Fruit fly (Drosophila melanogaster) whole organism, embryonic: Measurements from ENCODE around the gene Wdr33.

Source experiments
- CG10565 ChIP-seq: fragments of 200-800 bp; sonication (Bioruptor generic); optimal IDR thresholded peaks from 3 replicates; lab custom pipeline; 2016; ENCODE audit warnings: missing biosample characterization, mild to moderate bottlenecking, missing genetic modification characterization
- CG13287 ChIP-seq: fragments of 200-800 bp; sonication (Bioruptor generic); IDR thresholded peaks from 2 replicates; pipeline ENCODE4 v1.3.6; 2022; ENCODE audit warnings: missing biosample characterization, missing genetic modification characterization; ENCODE audit not compliant: partially characterized antibody
- CG13424 ChIP-seq: fragments of 200-800 bp; sonication (Bioruptor generic); optimal IDR thresholded peaks from 2 replicates; lab custom pipeline; 2019; ENCODE audit warnings: missing biosample characterization, mild to moderate bottlenecking, missing genetic modification characterization, moderate library complexity
- CG13624 ChIP-seq: fragments of 200-800 bp; sonication (Bioruptor generic); optimal IDR thresholded peaks from 2 replicates; lab custom pipeline; 2016; ENCODE audit warnings: missing biosample characterization, missing genetic modification characterization
- CG14441 ChIP-seq: fragments of 200-800 bp; sonication (Bioruptor generic); IDR thresholded peaks from 2 replicates; pipeline ENCODE4 v1.3.6; 2022; ENCODE audit warnings: missing biosample characterization, missing genetic modification characterization
- CG14965 ChIP-seq: fragments of 200-800 bp; sonication (Bioruptor generic); optimal IDR thresholded peaks from 2 replicates; lab custom pipeline; 2016; ENCODE audit warnings: missing biosample characterization, missing genetic modification characterization, borderline replicate concordance
- CG15479 ChIP-seq: fragments of 200-800 bp; sonication (Bioruptor generic); optimal IDR thresholded peaks from 3 replicates; lab custom pipeline; 2019; ENCODE audit warnings: missing biosample characterization, mild to moderate bottlenecking, missing genetic modification characterization, moderate library complexity
- CG30431 ChIP-seq: fragments of 200-800 bp; sonication (Bioruptor generic); optimal IDR thresholded peaks from 2 replicates; lab custom pipeline; 2017; ENCODE audit warnings: missing biosample characterization, missing genetic modification characterization
- CG31388 ChIP-seq: fragments of 200-800 bp; sonication (Bioruptor generic); optimal IDR thresholded peaks from 2 replicates; lab custom pipeline; 2016; ENCODE audit warnings: missing biosample characterization, missing genetic modification characterization
- CG42726 ChIP-seq: fragments of 200-800 bp; sonication (Bioruptor generic); IDR thresholded peaks from 2 replicates; pipeline ENCODE4 v1.3.6; 2022; ENCODE audit warnings: missing biosample characterization, missing genetic modification characterization; ENCODE audit not compliant: partially characterized antibody
- CG6272 ChIP-seq: fragments of 200-800 bp; sonication (Bioruptor generic); IDR thresholded peaks from 2 replicates; pipeline ENCODE4 v1.3.6; 2022; ENCODE audit warnings: missing biosample characterization, missing genetic modification characterization
- CG6654 ChIP-seq: fragments of 200-800 bp; sonication (Bioruptor generic); optimal IDR thresholded peaks from 2 replicates; lab custom pipeline; 2017; ENCODE audit warnings: missing biosample characterization, mild to moderate bottlenecking, missing genetic modification characterization
- CG6689 ChIP-seq: fragments of 200-800 bp; sonication (Bioruptor generic); IDR thresholded peaks from 2 replicates; pipeline ENCODE4 v1.3.6; 2022; ENCODE audit warnings: missing biosample characterization, missing genetic modification characterization
- CG9609 ChIP-seq: fragments of 200-800 bp; sonication (Bioruptor generic); optimal IDR thresholded peaks from 3 replicates; lab custom pipeline; 2016; ENCODE audit warnings: missing biosample characterization, missing genetic modification characterization
- CG9817 ChIP-seq: fragments of 200-800 bp; sonication (Bioruptor generic); optimal IDR thresholded peaks from 2 replicates; lab custom pipeline; 2018; ENCODE audit warnings: missing biosample characterization, mild to moderate bottlenecking, missing genetic modification characterization, moderate library complexity
- CkIIα-i1 ChIP-seq: fragments of 200-800 bp; sonication (Bioruptor generic); IDR thresholded peaks from 2 replicates; pipeline ENCODE4 v1.3.6; 2022; ENCODE audit warnings: missing biosample characterization, missing genetic modification characterization
- Dll ChIP-seq: fragments of 200-800 bp; sonication (Bioruptor generic); IDR thresholded peaks from 4 replicates; pipeline ENCODE4 v1.3.6; 2022; ENCODE audit warnings: missing biosample characterization, missing genetic modification characterization; ENCODE audit not compliant: partially characterized antibody
- Doc2 ChIP-seq: fragments of 200-800 bp; sonication (Bioruptor generic); IDR thresholded peaks from 2 replicates; pipeline ENCODE4 v1.3.6; 2022; ENCODE audit warnings: missing biosample characterization, missing genetic modification characterization
- Dp ChIP-seq: fragments of 200-800 bp; sonication (Bioruptor generic); optimal IDR thresholded peaks from 2 replicates; lab custom pipeline; 2018; ENCODE audit warnings: missing biosample characterization, mild to moderate bottlenecking, missing genetic modification characterization, moderate library complexity
- GATAe ChIP-seq: fragments of 200-800 bp; sonication (Bioruptor generic); conservative IDR thresholded peaks from 2 replicates; pipeline ENCODE4 v1.3.6; 2022; ENCODE audit warnings: missing biosample characterization, missing genetic modification characterization
- Kr ChIP-seq: fragments of 200-800 bp; sonication (Bioruptor generic); optimal IDR thresholded peaks from 2 replicates; lab custom pipeline; 2017; ENCODE audit warnings: missing biosample characterization, mild to moderate bottlenecking, missing genetic modification characterization
- Lhr ChIP-seq: fragments of 200-800 bp; sonication (Bioruptor generic); optimal IDR thresholded peaks from 3 replicates; lab custom pipeline; 2017; ENCODE audit warnings: mild to moderate bottlenecking, missing biosample characterization, missing genetic modification reagents, missing genetic modification characterization
- MBD-R2 ChIP-seq: fragments of 200-800 bp; sonication (Bioruptor generic); IDR thresholded peaks from 2 replicates; pipeline ENCODE4 v1.3.6; 2022; ENCODE audit warnings: missing biosample characterization, missing genetic modification characterization
- Max ChIP-seq: fragments of 200-800 bp; sonication (Bioruptor generic); optimal IDR thresholded peaks from 2 replicates; lab custom pipeline; 2016; ENCODE audit warnings: missing biosample characterization, mild to moderate bottlenecking, missing genetic modification characterization
- Pdp1 ChIP-seq, 2 experiments: fragments of 200-800 bp; sonication (Bioruptor generic); optimal IDR thresholded peaks; 3 replicates each; lab custom pipeline; 2016; ENCODE audit warnings: missing biosample characterization in 2 of 2, missing genetic modification characterization in 2 of 2, mild to moderate bottlenecking in 1 of 2, moderate library complexity in 1 of 2
- Scr ChIP-seq: fragments of 200-800 bp; sonication (Bioruptor generic); IDR thresholded peaks from 2 replicates; pipeline ENCODE4 v1.3.6; 2022; ENCODE audit warnings: missing biosample characterization, missing genetic modification characterization; ENCODE audit not compliant: partially characterized antibody
- Sry-β ChIP-seq: fragments of 200-800 bp; sonication (Bioruptor generic); optimal IDR thresholded peaks from 2 replicates; lab custom pipeline; 2018; ENCODE audit warnings: missing biosample characterization, mild to moderate bottlenecking, missing genetic modification characterization, moderate library complexity
- Trl ChIP-seq, 3 experiments: fragments of >200 bp in 2 of 3; fragments of 200-800 bp in 1 of 3; sonication (Bioruptor generic) in 1 of 3; optimal IDR thresholded peaks; 2 replicates in 1 of 3; 3 replicates in 2 of 3; lab custom pipeline; 2016 to 2017; ENCODE audit warnings: missing biosample characterization in 1 of 3, missing genetic modification characterization in 1 of 3
- Vsx1 ChIP-seq: fragments of 200-800 bp; sonication (Bioruptor generic); optimal IDR thresholded peaks from 2 replicates; lab custom pipeline; 2017; ENCODE audit warnings: missing biosample characterization, mild to moderate bottlenecking, missing genetic modification characterization, missing genetic modification reagents
- Xrp1 ChIP-seq: fragments of 200-800 bp; sonication (Bioruptor generic); IDR thresholded peaks from 2 replicates; pipeline ENCODE4 v1.3.6; 2022; ENCODE audit warnings: missing biosample characterization, missing genetic modification characterization
- ato ChIP-seq: fragments of 200-800 bp; sonication (Bioruptor generic); IDR thresholded peaks from 2 replicates; pipeline ENCODE4 v1.3.6; 2022; ENCODE audit warnings: missing biosample characterization, missing genetic modification characterization; ENCODE audit not compliant: partially characterized antibody
- cg ChIP-seq: fragments of 200-800 bp; sonication (Bioruptor generic); optimal IDR thresholded peaks from 3 replicates; lab custom pipeline; 2019; ENCODE audit warnings: missing biosample characterization, mild to moderate bottlenecking, missing genetic modification characterization, moderate library complexity
- crol ChIP-seq: fragments of 200-800 bp; sonication (Bioruptor generic); IDR thresholded peaks from 2 replicates; pipeline ENCODE4 v1.3.6; 2022; ENCODE audit warnings: missing biosample characterization, missing genetic modification characterization
- fd96Cb ChIP-seq: fragments of 200-800 bp; sonication (Bioruptor generic); optimal IDR thresholded peaks from 2 replicates; lab custom pipeline; 2018; ENCODE audit warnings: missing biosample characterization, mild to moderate bottlenecking, missing genetic modification characterization, moderate library complexity
- grn ChIP-seq: fragments of 200-800 bp; sonication (Bioruptor generic); optimal IDR thresholded peaks from 3 replicates; lab custom pipeline; 2017; ENCODE audit warnings: missing biosample characterization, missing genetic modification characterization
- lmd ChIP-seq: fragments of 200-800 bp; sonication (Bioruptor generic); IDR thresholded peaks from 2 replicates; pipeline ENCODE4 v1.3.6; 2022; ENCODE audit warnings: missing biosample characterization, missing genetic modification characterization
- mirr ChIP-seq: fragments of 200-800 bp; sonication (Bioruptor generic); optimal IDR thresholded peaks from 3 replicates; lab custom pipeline; 2018; ENCODE audit warnings: missing biosample characterization, mild to moderate bottlenecking, missing genetic modification characterization
- mld ChIP-seq: fragments of 200-800 bp; sonication (Bioruptor generic); IDR thresholded peaks from 3 replicates; pipeline ENCODE4 v1.3.6; 2022; ENCODE audit warnings: missing biosample characterization, missing genetic modification characterization; ENCODE audit not compliant: partially characterized antibody
- nerfin-1 ChIP-seq: fragments of 200-800 bp; sonication (Bioruptor generic); optimal IDR thresholded peaks from 3 replicates; lab custom pipeline; 2019; ENCODE audit warnings: missing biosample characterization, mild to moderate bottlenecking, missing genetic modification characterization, moderate library complexity
- psq ChIP-seq: fragments of 200-800 bp; sonication (Bioruptor generic); optimal IDR thresholded peaks from 2 replicates; lab custom pipeline; 2017; ENCODE audit warnings: missing biosample characterization, missing genetic modification characterization
- sens ChIP-seq: fragments of 200-800 bp; sonication (Bioruptor generic); peaks from one replicate; lab custom pipeline; 2016; ENCODE audit warnings: missing biosample characterization, missing genetic modification characterization
- so ChIP-seq: fragments of 200-800 bp; sonication (Bioruptor generic); IDR thresholded peaks from 3 replicates; pipeline ENCODE4 v1.3.6; 2022; ENCODE audit warnings: missing biosample characterization, missing genetic modification characterization
- sob ChIP-seq: fragments of 200-800 bp; sonication (Bioruptor generic); IDR thresholded peaks from 2 replicates; pipeline ENCODE4 v1.3.6; 2022; ENCODE audit warnings: missing biosample characterization, missing genetic modification characterization
- sug ChIP-seq: fragments of 200-800 bp; optimal IDR thresholded peaks from 2 replicates; lab custom pipeline; 2019; ENCODE audit warnings: missing biosample characterization, mild to moderate bottlenecking, missing genetic modification characterization, moderate library complexity
- tap ChIP-seq: fragments of 200-800 bp; optimal IDR thresholded peaks from 3 replicates; lab custom pipeline; 2019; ENCODE audit warnings: missing biosample characterization, mild to moderate bottlenecking, missing genetic modification characterization, moderate library complexity
- wor ChIP-seq: fragments of 200-800 bp; sonication (Bioruptor generic); IDR thresholded peaks from 2 replicates; pipeline ENCODE4 v1.3.6; 2022; ENCODE audit warnings: missing biosample characterization, missing genetic modification characterization
- zf30C ChIP-seq: fragments of 200-800 bp; sonication (Bioruptor generic); optimal IDR thresholded peaks from 3 replicates; lab custom pipeline; 2018; ENCODE audit warnings: missing biosample characterization, mild to moderate bottlenecking, missing genetic modification characterization

Gene Wdr33

DNA sequence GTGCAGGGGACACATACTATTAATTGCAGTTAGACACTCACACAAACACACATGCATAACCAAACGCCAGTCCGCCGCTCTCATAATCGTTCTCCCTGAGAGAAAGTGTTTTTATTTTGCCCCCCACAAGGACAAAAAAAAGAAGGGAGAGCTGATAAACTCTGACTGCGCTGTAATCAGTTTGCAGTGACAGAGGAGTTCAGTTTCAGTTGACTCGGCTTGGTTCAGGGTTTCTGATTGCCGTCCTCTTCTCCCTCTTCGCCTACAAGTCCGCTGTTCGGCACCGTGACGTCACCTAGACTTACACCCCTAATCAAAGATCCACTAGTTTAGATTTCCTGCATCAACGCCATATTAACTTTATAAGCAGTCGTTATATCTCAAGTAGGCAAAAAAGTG is 10.8 kb downstream of the Wdr33 start:
- TF ChIP-seq wor (GFP tag; lab: Robert Waterston, UW), result no peak
- TF ChIP-seq crol (GFP tag; lab: Robert Waterston, UW), result peak; percentile 77
- peak; percentile 25 for TF ChIP-seq sug
- no peak for TF ChIP-seq CG31388 (GFP tag; lab: Kevin White, UChicago)
- no peak for TF ChIP-seq CkIIα-i1
- peak; percentile 22 for TF ChIP-seq cg (GFP tag; lab: Kevin White, UChicago)
- peak; percentile 24 for TF ChIP-seq sens
- peak in 1 of 2 experiments; percentile 32 for TF ChIP-seq Trl (optimal IDR thresholded peaks at IDR 0.05; lab: Kevin White, UChicago)
- TF ChIP-seq Trl (GFP tag; optimal IDR thresholded peaks at IDR 0.05; lab: Kevin White, UChicago), result no peak
- no peak for TF ChIP-seq Dp (GFP tag; lab: Kevin White, UChicago)
- TF ChIP-seq Scr, result no peak
- TF ChIP-seq zf30C, result peak; percentile 35
- peak in 1 of 2 experiments; percentile 41 for TF ChIP-seq Pdp1 (GFP tag; optimal IDR thresholded peaks at IDR 0.05; lab: Kevin White, UChicago)
- TF ChIP-seq, all 482 proteins: peak for 7

DNA sequence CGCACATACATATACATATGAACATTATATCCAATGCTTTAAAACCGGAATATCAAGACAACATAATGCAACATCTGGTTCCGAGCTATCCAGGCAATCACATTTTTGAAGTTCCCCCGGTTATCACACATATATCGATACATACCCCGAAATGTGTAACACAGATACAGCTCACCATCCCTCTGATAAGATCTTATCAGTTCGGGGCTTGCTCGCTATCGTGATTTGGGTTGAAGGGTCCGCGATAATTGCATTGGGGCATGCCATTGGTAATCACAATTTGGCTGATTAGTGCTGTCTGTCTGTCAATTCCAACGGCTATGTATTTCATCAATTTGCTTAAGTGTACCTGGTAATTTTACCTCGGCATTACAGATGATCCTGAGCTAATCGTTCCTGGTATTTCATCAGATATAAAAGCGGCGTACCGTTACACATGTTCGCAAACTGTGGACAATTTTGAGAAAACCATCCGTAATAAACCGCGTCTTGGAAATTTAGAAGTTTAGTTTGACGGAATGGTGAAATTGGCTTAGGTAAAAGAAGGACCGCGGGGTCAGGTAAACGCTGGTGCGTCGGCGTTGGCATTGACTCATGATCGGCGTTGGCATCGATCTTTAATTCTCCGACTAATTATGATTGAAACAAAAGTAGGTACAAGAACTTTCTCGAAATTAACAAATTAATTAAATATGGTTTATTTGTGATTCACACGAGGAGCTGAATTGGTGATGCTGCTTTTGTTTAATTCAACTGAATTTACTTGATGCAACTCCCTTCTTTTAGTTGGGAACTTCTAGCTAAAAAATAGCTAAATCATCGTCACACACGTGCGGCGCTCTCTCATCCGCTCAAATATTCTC is 11.6 kb downstream of the Wdr33 start:
- peak; percentile 92 for TF ChIP-seq Sry-β (GFP tag; lab: Kevin White, UChicago)
- TF ChIP-seq CG6654 (GFP tag; lab: Kevin White, UChicago), result no peak
- no peak for TF ChIP-seq Max (GFP tag; lab: Kevin White, UChicago)
- TF ChIP-seq CG14965 (GFP tag; lab: Kevin White, UChicago), result no peak
- no peak for TF ChIP-seq CG30431
- TF ChIP-seq CG10565, result no peak
- no peak for TF ChIP-seq CG42726 (GFP tag; lab: Robert Waterston, UW)
- TF ChIP-seq Vsx1 (GFP tag; lab: Kevin White, UChicago), result no peak
- no peak for TF ChIP-seq CG9609 (GFP tag; lab: Kevin White, UChicago)
- no peak for TF ChIP-seq MBD-R2 (GFP tag; lab: Robert Waterston, UW)
- peak; percentile 79 for TF ChIP-seq mirr (GFP tag; lab: Kevin White, UChicago)
- TF ChIP-seq lmd (GFP tag; lab: Robert Waterston, UW), result no peak
- no peak for TF ChIP-seq ato
- peak; percentile 100 for TF ChIP-seq grn (GFP tag; lab: Kevin White, UChicago)
- TF ChIP-seq CG6272 (GFP tag; lab: Robert Waterston, UW), result no peak
- TF ChIP-seq CG15479 (GFP tag; lab: Kevin White, UChicago), result peak; percentile 90
- TF ChIP-seq Doc2, result no peak
- no peak for TF ChIP-seq CG13624
- peak; percentile 61; the same call in 1 of the 2 replicates for TF ChIP-seq GATAe (GFP tag; lab: Robert Waterston, UW)
- no peak for TF ChIP-seq tap (tag; lab: Kevin White, UChicago)
- TF ChIP-seq Kr, result no peak
- TF ChIP-seq nerfin-1 (tag; lab: Kevin White, UChicago), result peak; percentile 5
- no peak for TF ChIP-seq mld (GFP tag; lab: Robert Waterston, UW)
- TF ChIP-seq CG6689, result no peak
- no peak for TF ChIP-seq CG13424 (tag; lab: Kevin White, UChicago)
- no peak for TF ChIP-seq CG13287 (GFP tag; lab: Robert Waterston, UW)
- TF ChIP-seq Lhr (GFP tag; lab: Kevin White, UChicago), result no peak
- no peak for TF ChIP-seq CG9817
- TF ChIP-seq fd96Cb, result no peak
- no peak for TF ChIP-seq sob (GFP tag; lab: Robert Waterston, UW)
- 0 out of 4 replicates have a peak, but pooled peaks have one; percentile 28 for TF ChIP-seq Dll (GFP tag; lab: Robert Waterston, UW)
- TF ChIP-seq CG14441, result no peak
- no peak for TF ChIP-seq so
- no peak for TF ChIP-seq Xrp1
- no peak for TF ChIP-seq psq
